Fruit fly (Drosophila melanogaster): ENCODE results near the gene CCT6.

CCT6 gene

dm6 chrX:15740288-15740726 is 6.1 kb upstream of the CCT6 start (continued):
- TF ChIP-seq Eip74EF (GFP tag; optimal IDR thresholded peaks at IDR 0.05) (peak in 1 of 2 experiments; percentile 43), CG6813 (GFP tag; optimal IDR thresholded peaks at IDR 0.05) (peak; percentile 37), bowl (GFP tag; IDR thresholded peaks at IDR 0.05) (no peak; the same call in 1 of the 2 replicates), Ptx1 (GFP tag; IDR thresholded peaks at IDR 0.05) (peak; percentile 75), CG1024 (GFP tag; IDR thresholded peaks at IDR 0.05) (0 out of 2 replicates have a peak, but pooled peaks have one; percentile 42), CG14710 (tag; optimal IDR thresholded peaks at IDR 0.05) (peak; percentile 3), Sin3A (optimal IDR thresholded peaks at IDR 0.05) (no peak), pita (GFP tag; optimal IDR thresholded peaks at IDR 0.05) (no peak), E2f2 (GFP tag; IDR thresholded peaks at IDR 0.05) (peak; percentile 36; the same call in 1 of the 2 replicates), BtbVII (GFP tag; optimal IDR thresholded peaks at IDR 0.05) (peak; percentile 48), crol (GFP tag; IDR thresholded peaks at IDR 0.05) (no peak), CG3847 (GFP tag; IDR thresholded peaks at IDR 0.05) (peak; percentile 78), CG14667 (GFP tag; IDR thresholded peaks at IDR 0.05) (peak; percentile 60), ken (GFP tag; IDR thresholded peaks at IDR 0.05) (peak; percentile 46; the same call in 1 of the 3 replicates), Xbp1 (GFP tag; optimal IDR thresholded peaks at IDR 0.05) (peak; percentile 66), Blimp-1 (GFP tag; optimal IDR thresholded peaks at IDR 0.05) (peak; percentile 48), aop (GFP tag; IDR thresholded peaks at IDR 0.05) (no peak), CG15073 (GFP tag; optimal IDR thresholded peaks at IDR 0.05) (no peak), HLH54F (GFP tag; optimal IDR thresholded peaks at IDR 0.05) (peak; percentile 62), HLH3B (GFP tag; IDR thresholded peaks at IDR 0.05) (peak; percentile 68), sqz (GFP tag; optimal IDR thresholded peaks at IDR 0.05) (no peak), CG18476 (GFP tag; optimal IDR thresholded peaks at IDR 0.05) (no peak), CG10321 (GFP tag; IDR thresholded peaks at IDR 0.05) (0 out of 2 replicates have a peak, but pooled peaks have one; percentile 29), onecut (GFP tag; IDR thresholded peaks at IDR 0.05) (peak; percentile 55; the same call in 1 of the 2 replicates), CG12104 (GFP tag; optimal IDR thresholded peaks at IDR 0.05) (no peak), Rx (GFP tag; IDR thresholded peaks at IDR 0.05) (peak; percentile 50; the same call in 1 of the 2 replicates), zen (tag; optimal IDR thresholded peaks at IDR 0.05) (no peak), maf-S (GFP tag; optimal IDR thresholded peaks at IDR 0.05) (peak; percentile 44), eve (GFP tag; optimal IDR thresholded peaks at IDR 0.05) (no peak), Ravus (GFP tag; IDR thresholded peaks at IDR 0.05) (no peak), Bdp1 (GFP tag; optimal IDR thresholded peaks at IDR 0.05) (no peak), hb (GFP tag; IDR thresholded peaks at IDR 0.05; ENCODE audit: partially characterized antibody) (no peak), Ada2b (GFP tag; IDR thresholded peaks at IDR 0.05) (peak; percentile 75), zen2 (GFP tag; IDR thresholded peaks at IDR 0.05; ENCODE audit: partially characterized antibody) (no peak), yki (optimal IDR thresholded peaks at IDR 0.05) (no peak), so (GFP tag; IDR thresholded peaks at IDR 0.05) (0 out of 3 replicates have a peak, but pooled peaks have one; percentile 31), Hmr (GFP tag; optimal IDR thresholded peaks at IDR 0.05) (peak; percentile 89), CG4404 (GFP tag; IDR thresholded peaks at IDR 0.05) (peak; percentile 50), Mad (GFP tag; optimal IDR thresholded peaks at IDR 0.05) (peak; percentile 52), CG18619 (GFP tag; optimal IDR thresholded peaks at IDR 0.05) (peak; percentile 76), tna (GFP tag; IDR thresholded peaks at IDR 0.05; ENCODE audit: partially characterized antibody) (no peak), Hsf (GFP tag; optimal IDR thresholded peaks at IDR 0.05) (peak; percentile 67), jigr1 (GFP tag; IDR thresholded peaks at IDR 0.05) (no peak), ab (GFP tag; optimal IDR thresholded peaks at IDR 0.05) (peak; percentile 4), CG4730 (GFP tag; IDR thresholded peaks at IDR 0.05) (peak; percentile 53; the same call in 1 of the 2 replicates), Max (GFP tag; optimal IDR thresholded peaks at IDR 0.05) (peak; percentile 20), CG17612 (GFP tag; IDR thresholded peaks at IDR 0.05) (peak; percentile 55; the same call in 1 of the 2 replicates), GATAe (GFP tag; conservative IDR thresholded peaks at IDR 0.05) (peak; percentile 97), Xrp1 (GFP tag; IDR thresholded peaks at IDR 0.05) (peak; percentile 68), row (GFP tag; IDR thresholded peaks at IDR 0.05) (peak; percentile 90), CG4282 (GFP tag; optimal IDR thresholded peaks at IDR 0.05) (no peak), B-H1 (GFP tag; IDR thresholded peaks at IDR 0.05) (peak; percentile 69)

Measured in whole organism, embryonic.